Worm (Caenorhabditis elegans) whole organism, L3 larva: ENCODE data around the gene F56D5.6.

Source experiments
- R02D3.7 ChIP-seq: fragments of 150-350 bp; optimal IDR thresholded peaks from 2 replicates; lab custom pipeline; 2014; ENCODE audit warnings: missing biosample characterization, missing genetic modification characterization
- ZK546.5 ChIP-seq: sonication (generic microtip); optimal IDR thresholded peaks from 2 replicates; lab custom pipeline; 2017; ENCODE audit warnings: missing biosample characterization, missing genetic modification characterization
- aly-2 ChIP-seq: fragments of 150-350 bp; optimal IDR thresholded peaks from 2 replicates; lab custom pipeline; 2014; ENCODE audit warnings: missing biosample characterization, missing genetic modification characterization
- ama-1 ChIP-seq: fragments of 150-350 bp; optimal IDR thresholded peaks from 2 replicates; lab custom pipeline; 2018
- ceh-82 ChIP-seq: fragments of 150-350 bp; optimal IDR thresholded peaks from 2 replicates; lab custom pipeline; 2014; ENCODE audit warnings: missing biosample characterization, missing genetic modification characterization
- ceh-9 ChIP-seq: sonication (generic microtip); optimal IDR thresholded peaks from 2 replicates; lab custom pipeline; 2018; ENCODE audit warnings: missing biosample characterization, missing genetic modification characterization
- egl-27 ChIP-seq: sonication (generic microtip); optimal IDR thresholded peaks from 4 replicates; lab custom pipeline; 2017; ENCODE audit warnings: missing biosample characterization, missing genetic modification reagents, missing genetic modification characterization
- egl-5 ChIP-seq: fragments of 150-350 bp; optimal IDR thresholded peaks from 2 replicates; lab custom pipeline; 2017; ENCODE audit warnings: missing biosample characterization, missing genetic modification reagents, missing genetic modification characterization, inconsistent platforms
- elt-1 ChIP-seq: fragments of 150-350 bp; optimal IDR thresholded peaks from 2 replicates; lab custom pipeline; 2014; ENCODE audit warnings: missing biosample characterization, missing genetic modification characterization
- elt-2 ChIP-seq: sonication (generic microtip); optimal IDR thresholded peaks from 2 replicates; lab custom pipeline; 2016; ENCODE audit warnings: missing genetic modification reagents, mild to moderate bottlenecking, missing genetic modification characterization, missing compliant biosample characterization
- elt-3 ChIP-seq, 3 experiments: fragments of 150-350 bp in 1 of 3; sonication (generic microtip) in 2 of 3; optimal IDR thresholded peaks; 2 replicates in 2 of 3; 4 replicates in 1 of 3; lab custom pipeline; 2014 to 2017; ENCODE audit warnings: missing biosample characterization in 3 of 3, missing genetic modification characterization in 3 of 3
- fkh-10 ChIP-seq: sonication (generic microtip); optimal IDR thresholded peaks from 2 replicates; lab custom pipeline; 2017; ENCODE audit warnings: missing biosample characterization, missing genetic modification reagents, missing genetic modification characterization
- fos-1 ChIP-seq: fragments of 150-350 bp; optimal IDR thresholded peaks from 2 replicates; lab custom pipeline; 2014; ENCODE audit warnings: missing biosample characterization, missing genetic modification characterization
- jun-1 ChIP-seq: fragments of 150-350 bp; optimal IDR thresholded peaks from 2 replicates; lab custom pipeline; 2014; ENCODE audit warnings: missing biosample characterization, missing genetic modification reagents, missing genetic modification characterization
- lin-39 ChIP-seq: fragments of 150-350 bp; optimal IDR thresholded peaks from 2 replicates; lab custom pipeline; 2018; ENCODE audit warnings: missing biosample characterization, missing genetic modification reagents, missing genetic modification characterization
- lsy-12 ChIP-seq: sonication (generic microtip); optimal IDR thresholded peaks from 2 replicates; lab custom pipeline; 2016; ENCODE audit warnings: mild to moderate bottlenecking, missing genetic modification characterization, missing compliant biosample characterization
- mml-1 ChIP-seq: fragments of 150-350 bp; sonication (generic microtip); optimal IDR thresholded peaks from 3 replicates; lab custom pipeline; 2014; ENCODE audit warnings: missing biosample characterization, missing genetic modification characterization
- nhr-12 ChIP-seq: fragments of 150-350 bp; optimal IDR thresholded peaks from 2 replicates; lab custom pipeline; 2014; ENCODE audit warnings: missing biosample characterization, missing genetic modification characterization
- nhr-23 ChIP-seq: fragments of 150-350 bp; optimal IDR thresholded peaks from 2 replicates; lab custom pipeline; 2014; ENCODE audit warnings: missing biosample characterization, missing genetic modification reagents, missing genetic modification characterization
- nhr-28 ChIP-seq: fragments of 150-350 bp; optimal IDR thresholded peaks from 2 replicates; lab custom pipeline; 2014; ENCODE audit warnings: missing biosample characterization, missing genetic modification characterization
- nhr-67 ChIP-seq: fragments of 150-350 bp; optimal IDR thresholded peaks from 2 replicates; lab custom pipeline; 2014; ENCODE audit warnings: missing biosample characterization, missing genetic modification characterization
- nhr-76 ChIP-seq: fragments of 150-350 bp; sonication (generic microtip); optimal IDR thresholded peaks from 5 replicates; lab custom pipeline; 2014; ENCODE audit warnings: missing biosample characterization, missing genetic modification characterization
- nhr-77 ChIP-seq: fragments of 150-350 bp; optimal IDR thresholded peaks from 2 replicates; lab custom pipeline; 2014; ENCODE audit warnings: missing biosample characterization, missing genetic modification characterization
- pha-4 ChIP-seq: fragments of 150-350 bp; optimal IDR thresholded peaks from 2 replicates; lab custom pipeline; 2014; ENCODE audit warnings: missing biosample characterization, missing genetic modification reagents, missing genetic modification characterization
- pqm-1 ChIP-seq: fragments of 150-350 bp; optimal IDR thresholded peaks from 2 replicates; lab custom pipeline; 2017; ENCODE audit warnings: missing biosample characterization, missing genetic modification characterization, inconsistent platforms
- sea-2 ChIP-seq: fragments of 150-350 bp; sonication (generic microtip); optimal IDR thresholded peaks from 4 replicates; lab custom pipeline; 2014; ENCODE audit warnings: missing biosample characterization, missing genetic modification reagents, missing genetic modification characterization
- skn-1 ChIP-seq: fragments of 150-350 bp; optimal IDR thresholded peaks from 2 replicates; lab custom pipeline; 2014; ENCODE audit warnings: missing biosample characterization, missing genetic modification characterization
- snpc-4 ChIP-seq: fragments of 150-350 bp; optimal IDR thresholded peaks from 2 replicates; lab custom pipeline; 2014; ENCODE audit warnings: missing biosample characterization, missing genetic modification characterization
- unc-62 ChIP-seq: fragments of 150-350 bp; sonication (generic microtip); optimal IDR thresholded peaks from 4 replicates; lab custom pipeline; 2014; ENCODE audit warnings: missing biosample characterization, missing genetic modification reagents, missing genetic modification characterization
- zag-1 ChIP-seq: fragments of 150-350 bp; optimal IDR thresholded peaks from 2 replicates; lab custom pipeline; 2014; ENCODE audit warnings: missing biosample characterization, missing genetic modification characterization
- ztf-11 ChIP-seq: fragments of 150-350 bp; optimal IDR thresholded peaks from 2 replicates; lab custom pipeline; 2014; ENCODE audit warnings: missing biosample characterization, missing genetic modification characterization
- ztf-4 ChIP-seq: fragments of 150-350 bp; optimal IDR thresholded peaks from 2 replicates; lab custom pipeline; 2014; ENCODE audit warnings: missing biosample characterization, missing genetic modification characterization

F56D5.6 gene

ce11 chrIV:9401715-9402114 lies at the start of gene F56D5.6:
F56D5.6 (plus strand) TSS chrIV:9401922.
- TF ChIP-seq elt-2, result peak; percentile 81
- TF ChIP-seq nhr-12 (tag; lab: Kevin White, UChicago), result no peak
- peak; percentile 69 for TF ChIP-seq pha-4 (tag; lab: Kevin White, UChicago)
- no peak for TF ChIP-seq mml-1
- no peak for TF ChIP-seq R02D3.7
- no peak for TF ChIP-seq ama-1
- no peak for TF ChIP-seq elt-1
- peak; percentile 75 for TF ChIP-seq pqm-1 (tag; lab: Kevin White, UChicago)

- no peak for TF ChIP-seq ZK546.5
- TF ChIP-seq, all 47 proteins: peak for 0
Observed at ce11 chrIV:9353728-9354127, 48.0 kb upstream of the F56D5.6 start.

- no peak for TF ChIP-seq R02D3.7
- no peak for TF ChIP-seq nhr-28 (tag; lab: Kevin White, UChicago)
- no peak for TF ChIP-seq skn-1 (tag; lab: Kevin White, UChicago)
- no peak for TF ChIP-seq ceh-82 (tag; lab: Kevin White, UChicago)
Observed at ce11 chrIV:9366411-9366810, 35.3 kb upstream of the F56D5.6 start, which contains the start of gene pezo-1. pezo-1 (minus strand) TSS chrIV:9366511.

- TF ChIP-seq snpc-4 (tag; lab: Kevin White, UChicago) (peak; percentile 21), fos-1 (tag; lab: Kevin White, UChicago) (no peak), nhr-76 (tag; lab: Kevin White, UChicago) (no peak), pha-4 (tag; lab: Kevin White, UChicago) (peak; percentile 90), nhr-67 (tag; lab: Kevin White, UChicago) (no peak), pqm-1 (tag; lab: Kevin White, UChicago) (peak; percentile 31), sea-2 (GFP tag; lab: Kevin White, UChicago) (no peak), nhr-77 (tag; lab: Kevin White, UChicago) (no peak)
Observed at ce11 chrIV:9367852-9368627, 33.7 kb upstream of the F56D5.6 start.

- TF ChIP-seq nhr-76 (tag; lab: Kevin White, UChicago) (no peak), pha-4 (tag; lab: Kevin White, UChicago) (no peak), zag-1 (no peak), ztf-4 (no peak), ZK546.5 (no peak), fkh-10 (GFP tag; lab: Kevin White, UChicago) (no peak), aly-2 (tag; lab: Kevin White, UChicago) (no peak), ama-1 (no peak), nhr-23 (tag; lab: Kevin White, UChicago) (no peak), lsy-12 (tag; lab: Kevin White, UChicago) (no peak), ceh-82 (tag; lab: Kevin White, UChicago) (no peak), unc-62 (GFP tag; lab: Kevin White, UChicago) (no peak), nhr-77 (tag; lab: Kevin White, UChicago) (no peak), elt-3 (tag; optimal IDR thresholded peaks at IDR 0.05; lab: Kevin White, UChicago) (no peak), lin-39 (no peak), egl-5 (tag; lab: Kevin White, UChicago) (no peak), egl-27 (tag; lab: Kevin White, UChicago) (no peak), R02D3.7 (no peak), ceh-9 (no peak), nhr-67 (tag; lab: Kevin White, UChicago) (no peak)
Observed at ce11 chrIV:9371126-9371525, 30.6 kb upstream of the F56D5.6 start, which contains the start of gene fbxc-58. fbxc-58 (plus strand) TSS chrIV:9371508.

ce11 chrIV:9374529-9374928 lies 27.2 kb upstream of the F56D5.6 start, which contains the start of gene C10C5.3:
C10C5.3 (plus strand) TSS chrIV:9374829.
- TF ChIP-seq skn-1 (tag; lab: Kevin White, UChicago) (no peak), egl-5 (tag; lab: Kevin White, UChicago) (no peak), nhr-77 (tag; lab: Kevin White, UChicago) (no peak), jun-1 (no peak), ztf-11 (no peak), unc-62 (GFP tag; lab: Kevin White, UChicago) (no peak), pha-4 (tag; lab: Kevin White, UChicago) (no peak), ztf-4 (no peak), elt-2 (no peak)
